Fruit fly (Drosophila melanogaster) whole organism, embryonic: ENCODE measurements around the gene CG10638.
A peak's percentile ranks its signal among the peaks of the same experiment; 100 is the strongest.

Source experiments
- Adf1 ChIP-seq: fragments of 200-800 bp; sonication (Bioruptor generic); IDR thresholded peaks from 2 replicates; pipeline ENCODE4 v1.3.6; 2022; ENCODE audit warnings: missing biosample characterization, missing genetic modification characterization
- Asciz ChIP-seq: fragments of 200-800 bp; sonication (Bioruptor generic); optimal IDR thresholded peaks from 2 replicates; lab custom pipeline; 2017; ENCODE audit warnings: missing biosample characterization, mild to moderate bottlenecking, missing genetic modification characterization, missing genetic modification reagents
- CG10147 ChIP-seq: fragments of 200-800 bp; sonication (Bioruptor generic); optimal IDR thresholded peaks from 2 replicates; lab custom pipeline; 2019; ENCODE audit warnings: missing biosample characterization, mild to moderate bottlenecking, missing genetic modification characterization, moderate library complexity
- CG10274 ChIP-seq: fragments of 200-800 bp; sonication (Bioruptor generic); optimal IDR thresholded peaks from 3 replicates; lab custom pipeline; 2017; ENCODE audit warnings: missing biosample characterization, mild to moderate bottlenecking, missing genetic modification characterization
- CG12219 ChIP-seq: fragments of 200-800 bp; sonication (Bioruptor generic); optimal IDR thresholded peaks from 3 replicates; lab custom pipeline; 2018; ENCODE audit warnings: missing biosample characterization, mild to moderate bottlenecking, missing genetic modification characterization
- CG12942 ChIP-seq: fragments of 200-800 bp; sonication (Bioruptor generic); optimal IDR thresholded peaks from 3 replicates; lab custom pipeline; 2016; ENCODE audit warnings: missing biosample characterization, missing genetic modification characterization
- CG14860 ChIP-seq: fragments of 200-800 bp; sonication (Bioruptor generic); IDR thresholded peaks from 3 replicates; pipeline ENCODE4 v1.3.6; 2022; ENCODE audit warnings: missing biosample characterization, missing genetic modification characterization; ENCODE audit not compliant: partially characterized antibody
- CG15696 ChIP-seq: fragments of 200-800 bp; sonication (Bioruptor generic); optimal IDR thresholded peaks from 2 replicates; lab custom pipeline; 2019; ENCODE audit warnings: missing biosample characterization, mild to moderate bottlenecking, missing genetic modification characterization, moderate library complexity
- CG17361 ChIP-seq: fragments of 200-800 bp; sonication (Bioruptor generic); IDR thresholded peaks from 3 replicates; pipeline ENCODE4 v1.3.6; 2022; ENCODE audit warnings: missing biosample characterization, missing genetic modification characterization
- CG2875 ChIP-seq: fragments of 200-800 bp; sonication (Bioruptor generic); optimal IDR thresholded peaks from 2 replicates; lab custom pipeline; 2017; ENCODE audit warnings: missing biosample characterization, mild to moderate bottlenecking, missing genetic modification characterization, missing genetic modification reagents
- CG31224 ChIP-seq: fragments of 200-800 bp; sonication (Bioruptor generic); IDR thresholded peaks from 2 replicates; pipeline ENCODE4 v1.3.6; 2022; ENCODE audit warnings: missing biosample characterization, missing genetic modification characterization
- CG32532 ChIP-seq: fragments of 200-800 bp; sonication (Bioruptor generic); IDR thresholded peaks from 2 replicates; pipeline ENCODE4 v1.3.6; 2022; ENCODE audit warnings: missing biosample characterization, missing genetic modification characterization
- CG4424 ChIP-seq: fragments of 200-800 bp; sonication (Bioruptor generic); optimal IDR thresholded peaks from 3 replicates; lab custom pipeline; 2016; ENCODE audit warnings: missing biosample characterization, missing genetic modification characterization
- CG5180 ChIP-seq: fragments of 200-800 bp; sonication (Bioruptor generic); optimal IDR thresholded peaks from 3 replicates; lab custom pipeline; 2017; ENCODE audit warnings: missing biosample characterization, missing genetic modification characterization, mild to moderate bottlenecking, moderate library complexity, missing genetic modification reagents
- CG5245 ChIP-seq: fragments of 200-800 bp; sonication (Bioruptor generic); optimal IDR thresholded peaks from 3 replicates; lab custom pipeline; 2016; ENCODE audit warnings: missing biosample characterization, missing genetic modification characterization
- CG8089 ChIP-seq: fragments of 200-800 bp; sonication (Bioruptor generic); optimal IDR thresholded peaks from 3 replicates; lab custom pipeline; 2016; ENCODE audit warnings: missing biosample characterization, missing genetic modification characterization
- CG8944 ChIP-seq: fragments of 200-800 bp; sonication (Bioruptor generic); optimal IDR thresholded peaks from 3 replicates; lab custom pipeline; 2016; ENCODE audit warnings: missing biosample characterization, missing genetic modification characterization
- D19A ChIP-seq: fragments of 200-800 bp; optimal IDR thresholded peaks from 3 replicates; lab custom pipeline; 2019; ENCODE audit warnings: missing biosample characterization, mild to moderate bottlenecking, missing genetic modification characterization, moderate library complexity
- Dfd ChIP-seq, 2 experiments: fragments of >200 bp; optimal IDR thresholded peaks; 2 replicates each; lab custom pipeline; 2017; ENCODE audit warnings: missing biosample characterization in 2 of 2, missing genetic modification characterization in 2 of 2
- Eip74EF ChIP-seq, 2 experiments: fragments of 200-800 bp in 1 of 2; fragments of >200 bp in 1 of 2; sonication (Bioruptor generic) in 1 of 2; optimal IDR thresholded peaks; 2 replicates each; lab custom pipeline; 2017 to 2019; ENCODE audit warnings: missing biosample characterization in 2 of 2, missing genetic modification characterization in 2 of 2, mild to moderate bottlenecking in 1 of 2, moderate library complexity in 1 of 2
- Ets65A ChIP-seq: fragments of 200-800 bp; sonication (Bioruptor generic); peaks from one replicate; lab custom pipeline; 2016; ENCODE audit warnings: missing biosample characterization, missing genetic modification characterization
- GATAe ChIP-seq: fragments of 200-800 bp; sonication (Bioruptor generic); conservative IDR thresholded peaks from 2 replicates; pipeline ENCODE4 v1.3.6; 2022; ENCODE audit warnings: missing biosample characterization, missing genetic modification characterization
- Gug ChIP-seq: fragments of 200-800 bp; sonication (Bioruptor generic); IDR thresholded peaks from 4 replicates; pipeline ENCODE4 v1.3.6; 2022; ENCODE audit warnings: missing biosample characterization, missing genetic modification characterization
- Hand ChIP-seq: fragments of 200-800 bp; sonication (Bioruptor generic); optimal IDR thresholded peaks from 2 replicates; lab custom pipeline; 2017; ENCODE audit warnings: mild to moderate bottlenecking, missing biosample characterization, missing genetic modification reagents, missing genetic modification characterization
- Jarid2 ChIP-seq: fragments of 200-800 bp; sonication (Bioruptor generic); optimal IDR thresholded peaks from 3 replicates; lab custom pipeline; 2017; ENCODE audit warnings: mild to moderate bottlenecking, missing biosample characterization, missing genetic modification reagents, missing genetic modification characterization
- Med ChIP-seq: fragments of 200-800 bp; sonication (Bioruptor generic); peaks from one replicate; lab custom pipeline; 2016; ENCODE audit warnings: missing biosample characterization, missing genetic modification characterization, mild to moderate bottlenecking, inconsistent platforms, moderate library complexity
- Myb ChIP-seq: fragments of 200-800 bp; sonication (Bioruptor generic); optimal IDR thresholded peaks from 2 replicates; lab custom pipeline; 2016; ENCODE audit warnings: missing biosample characterization, missing genetic modification characterization
- PHDP ChIP-seq: fragments of 200-800 bp; sonication (Bioruptor generic); optimal IDR thresholded peaks from 3 replicates; lab custom pipeline; 2018; ENCODE audit warnings: missing biosample characterization, mild to moderate bottlenecking, missing genetic modification characterization, moderate library complexity
- az2 ChIP-seq: fragments of 200-800 bp; sonication (Bioruptor generic); optimal IDR thresholded peaks from 3 replicates; lab custom pipeline; 2016; ENCODE audit warnings: missing biosample characterization, missing genetic modification characterization
- bcd ChIP-seq: fragments of 200-800 bp; sonication (Bioruptor generic); optimal IDR thresholded peaks from 2 replicates; lab custom pipeline; 2017; ENCODE audit warnings: missing biosample characterization, mild to moderate bottlenecking, missing genetic modification characterization
- bigmax ChIP-seq: fragments of 200-800 bp; sonication (Bioruptor generic); optimal IDR thresholded peaks from 2 replicates; lab custom pipeline; 2018; ENCODE audit warnings: missing biosample characterization, mild to moderate bottlenecking, missing genetic modification characterization
- corto ChIP-seq: fragments of 200-800 bp; sonication (Bioruptor generic); optimal IDR thresholded peaks from 2 replicates; lab custom pipeline; 2016; ENCODE audit warnings: missing biosample characterization, mild to moderate bottlenecking, missing genetic modification characterization, moderate library complexity
- dimm ChIP-seq: fragments of 200-800 bp; sonication (Bioruptor generic); IDR thresholded peaks from 2 replicates; pipeline ENCODE4 v1.3.6; 2022; ENCODE audit warnings: missing biosample characterization, missing genetic modification characterization
- fd102C ChIP-seq: fragments of 200-800 bp; sonication (Bioruptor generic); optimal IDR thresholded peaks from 2 replicates; lab custom pipeline; 2018; ENCODE audit warnings: missing biosample characterization, mild to moderate bottlenecking, missing genetic modification characterization, moderate library complexity
- fd96Cb ChIP-seq: fragments of 200-800 bp; sonication (Bioruptor generic); optimal IDR thresholded peaks from 2 replicates; lab custom pipeline; 2018; ENCODE audit warnings: missing biosample characterization, mild to moderate bottlenecking, missing genetic modification characterization, moderate library complexity
- gem ChIP-seq: fragments of 200-800 bp; sonication (Bioruptor generic); optimal IDR thresholded peaks from 2 replicates; lab custom pipeline; 2019; ENCODE audit warnings: missing biosample characterization, mild to moderate bottlenecking, missing genetic modification characterization, moderate library complexity
- hbn ChIP-seq: fragments of 200-800 bp; sonication (Bioruptor generic); IDR thresholded peaks from 2 replicates; pipeline ENCODE4 v1.3.6; 2022; ENCODE audit warnings: missing biosample characterization, missing genetic modification characterization; ENCODE audit not compliant: partially characterized antibody
- jigr1 ChIP-seq: fragments of 200-800 bp; sonication (Bioruptor generic); IDR thresholded peaks from 3 replicates; pipeline ENCODE4 v1.3.6; 2022; ENCODE audit warnings: missing biosample characterization, missing genetic modification characterization
- knrl ChIP-seq: fragments of 200-800 bp; sonication (Bioruptor generic); IDR thresholded peaks from 3 replicates; pipeline ENCODE4 v1.3.6; 2022; ENCODE audit warnings: missing biosample characterization, missing genetic modification characterization; ENCODE audit not compliant: partially characterized antibody
- lmd ChIP-seq: fragments of 200-800 bp; sonication (Bioruptor generic); IDR thresholded peaks from 2 replicates; pipeline ENCODE4 v1.3.6; 2022; ENCODE audit warnings: missing biosample characterization, missing genetic modification characterization
- mirr ChIP-seq: fragments of 200-800 bp; sonication (Bioruptor generic); optimal IDR thresholded peaks from 3 replicates; lab custom pipeline; 2018; ENCODE audit warnings: missing biosample characterization, mild to moderate bottlenecking, missing genetic modification characterization
- pan ChIP-seq, 4 experiments: fragments of >200 bp in 3 of 4; fragments of 200-800 bp in 1 of 4; sonication (Bioruptor generic) in 1 of 4; optimal IDR thresholded peaks in 3 of 4; IDR thresholded peaks in 1 of 4; 2 replicates each; pipeline versions ENCODE4 v1.3.6 to Lab custom; 2017 to 2022; ENCODE audit warnings: missing biosample characterization in 2 of 4, missing genetic modification characterization in 2 of 4, mixed read lengths in 1 of 4
- peb ChIP-seq: fragments of 200-800 bp; sonication (Bioruptor generic); IDR thresholded peaks from 2 replicates; pipeline ENCODE4 v1.3.6; 2022; ENCODE audit warnings: missing biosample characterization, missing genetic modification characterization
- salm ChIP-seq: fragments of 200-800 bp; sonication (Bioruptor generic); optimal IDR thresholded peaks from 2 replicates; lab custom pipeline; 2018; ENCODE audit warnings: missing biosample characterization, mild to moderate bottlenecking, missing genetic modification characterization
- scrt ChIP-seq: fragments of 200-800 bp; sonication (Bioruptor generic); optimal IDR thresholded peaks from 2 replicates; lab custom pipeline; 2018; ENCODE audit warnings: missing biosample characterization, mild to moderate bottlenecking, missing genetic modification characterization, moderate library complexity
- sim ChIP-seq: fragments of 200-800 bp; sonication (Bioruptor generic); IDR thresholded peaks from 2 replicates; pipeline ENCODE4 v1.3.6; 2022; ENCODE audit warnings: missing biosample characterization, missing genetic modification characterization
- slbo ChIP-seq: fragments of 200-800 bp; sonication (Bioruptor generic); IDR thresholded peaks from 2 replicates; pipeline ENCODE4 v1.3.6; 2022; ENCODE audit warnings: missing biosample characterization, missing genetic modification characterization
- wor ChIP-seq: fragments of 200-800 bp; sonication (Bioruptor generic); IDR thresholded peaks from 2 replicates; pipeline ENCODE4 v1.3.6; 2022; ENCODE audit warnings: missing biosample characterization, missing genetic modification characterization

CG10638 gene

dm6 chr3L:12456916-12457662, 44.0 kb downstream of the CG10638 start (continued):
- TF ChIP-seq CG32532 (peak; percentile 20; the same call in 1 of the 2 replicates), fd96Cb (tag; lab: Kevin White, UChicago) (peak; percentile 93), gem (peak; percentile 94), CG10147 (GFP tag; lab: Kevin White, UChicago) (no peak), knrl (GFP tag; lab: Robert Waterston, UW) (no peak), PHDP (tag; lab: Kevin White, UChicago) (peak; percentile 80), CG4424 (GFP tag; lab: Kevin White, UChicago) (peak; percentile 88), bigmax (GFP tag; lab: Kevin White, UChicago) (no peak), Dfd (GFP tag; optimal IDR thresholded peaks at IDR 0.05; lab: Kevin White, UChicago) (no peak), jigr1 (no peak), CG14860 (no peak), sim (GFP tag; lab: Robert Waterston, UW) (peak; percentile 47; the same call in 1 of the 2 replicates), Adf1 (GFP tag; lab: Robert Waterston, UW) (no peak), CG8944 (GFP tag; lab: Kevin White, UChicago) (peak; percentile 14), Eip74EF (GFP tag; optimal IDR thresholded peaks at IDR 0.05; lab: Kevin White, UChicago) (peak in 1 of 2 experiments; percentile 87), CG8089 (GFP tag; lab: Kevin White, UChicago) (no peak), CG12219 (GFP tag; lab: Kevin White, UChicago) (peak; percentile 48), corto (GFP tag; lab: Kevin White, UChicago) (no peak), CG17361 (peak; percentile 97), scrt (GFP tag; lab: Kevin White, UChicago) (peak; percentile 51), Hand (no peak), Asciz (GFP tag; lab: Kevin White, UChicago) (peak; percentile 85), CG15696 (tag; lab: Kevin White, UChicago) (peak; percentile 89), slbo (peak; percentile 44; the same call in 1 of the 2 replicates), Gug (GFP tag; lab: Robert Waterston, UW) (peak; percentile 22; the same call in 1 of the 4 replicates), CG12942 (GFP tag; lab: Kevin White, UChicago) (peak; percentile 58), CG5180 (peak; percentile 93), pan (optimal IDR thresholded peaks at IDR 0.05; lab: Kevin White, UChicago) (no peak), pan (GFP tag; optimal IDR thresholded peaks at IDR 0.05 in 1 of 2, IDR thresholded peaks at IDR 0.05 in 1 of 2) (no peak), hbn (GFP tag; lab: Robert Waterston, UW) (no peak), bcd (GFP tag; lab: Kevin White, UChicago) (peak; percentile 75), CG2875 (GFP tag; lab: Kevin White, UChicago) (peak; percentile 70), Myb (GFP tag; lab: Kevin White, UChicago) (no peak), wor (GFP tag; lab: Robert Waterston, UW) (peak; percentile 47), az2 (GFP tag; lab: Kevin White, UChicago) (peak; percentile 81), D19A (tag; lab: Kevin White, UChicago) (peak; percentile 88), Jarid2 (GFP tag; lab: Kevin White, UChicago) (peak; percentile 55), dimm (GFP tag; lab: Robert Waterston, UW) (no peak), lmd (GFP tag; lab: Robert Waterston, UW) (peak; percentile 62), CG10274 (GFP tag; lab: Kevin White, UChicago) (peak; percentile 25), CG5245 (peak; percentile 69), CG31224 (no peak), peb (GFP tag; lab: Robert Waterston, UW) (0 out of 2 replicates have a peak, but pooled peaks have one; percentile 33), mirr (GFP tag; lab: Kevin White, UChicago) (no peak), Med (peak; percentile 24), Ets65A (GFP tag; lab: Kevin White, UChicago) (no peak), GATAe (GFP tag; lab: Robert Waterston, UW) (no peak), salm (tag; lab: Kevin White, UChicago) (peak; percentile 78), fd102C (GFP tag; lab: Kevin White, UChicago) (no peak)
